Worm (Caenorhabditis elegans) whole organism, young adult: ENCODE data around the gene F58F12.1.

Experiments used
- B0035.1 ChIP-seq: sonication (generic microtip); optimal IDR thresholded peaks from 2 replicates; lab custom pipeline; 2016; ENCODE audit warnings: missing genetic modification characterization, mild to moderate bottlenecking, missing compliant biosample characterization, missing genotype, missing genetic modification reagents
- C17E4.6 ChIP-seq: fragments of 200-800 bp; sonication (Bioruptor generic); IDR thresholded peaks from 2 replicates; pipeline ENCODE4 v1.3.6; 2022; ENCODE audit warnings: missing genetic modification reagents, missing genetic modification characterization, missing compliant biosample characterization
- D2030.7 ChIP-seq: fragments of 200-800 bp; sonication (Bioruptor generic); IDR thresholded peaks from 2 replicates; pipeline ENCODE4 v1.3.6; 2022; ENCODE audit warnings: missing genetic modification reagents, missing genetic modification characterization, missing compliant biosample characterization
- F10E7.11 ChIP-seq: sonication (generic microtip); optimal IDR thresholded peaks from 2 replicates; lab custom pipeline; 2017; ENCODE audit warnings: mild to moderate bottlenecking, missing genetic modification characterization, moderate library complexity, missing compliant biosample characterization
- F22D6.2 ChIP-seq: sonication (generic microtip); optimal IDR thresholded peaks from 2 replicates; lab custom pipeline; 2016; ENCODE audit warnings: mild to moderate bottlenecking, missing genetic modification characterization, missing compliant biosample characterization
- F33H1.4 ChIP-seq: fragments of 200-800 bp; sonication (Bioruptor generic); IDR thresholded peaks from 2 replicates; pipeline ENCODE4 v1.3.6; 2022; ENCODE audit warnings: missing genetic modification reagents, missing genetic modification characterization, missing compliant biosample characterization
- F49E8.2 ChIP-seq: sonication (generic microtip); optimal IDR thresholded peaks from 3 replicates; lab custom pipeline; 2017; ENCODE audit warnings: missing genetic modification characterization, mild to moderate bottlenecking, missing compliant biosample characterization, antibody characterized with exemption, moderate library complexity; ENCODE audit not compliant: insufficient read depth
- F52B5.7 ChIP-seq: sonication (generic microtip); optimal IDR thresholded peaks from 2 replicates; lab custom pipeline; 2016; ENCODE audit warnings: mild to moderate bottlenecking, missing genetic modification characterization, missing compliant biosample characterization
- F57A8.1 ChIP-seq: fragments of 200-800 bp; sonication (Bioruptor generic); optimal IDR thresholded peaks from 2 replicates; lab custom pipeline; 2018; ENCODE audit warnings: mild to moderate bottlenecking, missing genetic modification characterization, moderate library complexity, missing compliant biosample characterization
- F57C9.4 ChIP-seq: sonication (generic microtip); optimal IDR thresholded peaks from 2 replicates; lab custom pipeline; 2017; ENCODE audit warnings: mild to moderate bottlenecking, missing genetic modification characterization, missing compliant biosample characterization
- K11D2.4 ChIP-seq: fragments of 200-800 bp; sonication (Bioruptor generic); IDR thresholded peaks from 2 replicates; pipeline ENCODE4 v1.3.6; 2022; ENCODE audit warnings: missing genetic modification reagents, missing genetic modification characterization, missing compliant biosample characterization
- K12H6.12 ChIP-seq: fragments of 200-800 bp; sonication (Bioruptor generic); optimal IDR thresholded peaks from 2 replicates; lab custom pipeline; 2018; ENCODE audit warnings: mild to moderate bottlenecking, missing genetic modification characterization, missing compliant biosample characterization
- Y53F4B.3 ChIP-seq: fragments of 200-800 bp; sonication (Bioruptor generic); IDR thresholded peaks from 2 replicates; pipeline ENCODE4 v1.3.6; 2022; ENCODE audit warnings: missing genetic modification reagents, missing genetic modification characterization, missing compliant biosample characterization
- Y53G8AR.9 ChIP-seq: fragments of 200-800 bp; sonication (Bioruptor generic); conservative IDR thresholded peaks from 2 replicates; pipeline ENCODE4 v1.3.6; 2022; ENCODE audit warnings: missing genetic modification reagents, missing genetic modification characterization, missing compliant biosample characterization
- athp-1 ChIP-seq: sonication (generic microtip); optimal IDR thresholded peaks from 2 replicates; lab custom pipeline; 2017; ENCODE audit warnings: mild to moderate bottlenecking, missing genetic modification characterization, missing compliant biosample characterization
- attf-3 ChIP-seq: fragments of 200-800 bp; sonication (Bioruptor generic); conservative IDR thresholded peaks from 2 replicates; pipeline ENCODE4 v1.3.6; 2022; ENCODE audit warnings: missing genetic modification reagents, missing genetic modification characterization, missing compliant biosample characterization
- bed-2 ChIP-seq: fragments of 200-800 bp; sonication (Bioruptor generic); IDR thresholded peaks from 2 replicates; pipeline ENCODE4 v1.3.6; 2022; ENCODE audit warnings: missing genetic modification reagents, missing genetic modification characterization, missing compliant biosample characterization
- cebp-2 ChIP-seq: fragments of 200-800 bp; sonication (Bioruptor generic); IDR thresholded peaks from 2 replicates; pipeline ENCODE4 v1.3.6; 2022; ENCODE audit warnings: missing genetic modification characterization, missing compliant biosample characterization
- ceh-100 ChIP-seq: fragments of 200-800 bp; sonication (Bioruptor generic); IDR thresholded peaks from 2 replicates; pipeline ENCODE4 v1.3.6; 2022; ENCODE audit warnings: missing genetic modification reagents, missing genetic modification characterization, missing compliant biosample characterization
- ceh-27 ChIP-seq: fragments of 200-800 bp; sonication (Bioruptor generic); optimal IDR thresholded peaks from 2 replicates; lab custom pipeline; 2018; ENCODE audit warnings: mild to moderate bottlenecking, missing genetic modification characterization, moderate library complexity, missing compliant biosample characterization
- dox-1 ChIP-seq: fragments of 200-800 bp; sonication (Bioruptor generic); IDR thresholded peaks from 2 replicates; pipeline ENCODE4 v1.3.6; 2022; ENCODE audit warnings: missing genetic modification reagents, missing genetic modification characterization, missing compliant biosample characterization
- egl-18 ChIP-seq: fragments of 200-800 bp; sonication (Bioruptor generic); IDR thresholded peaks from 2 replicates; pipeline ENCODE4 v1.3.6; 2022; ENCODE audit warnings: missing genetic modification reagents, missing genetic modification characterization, missing compliant biosample characterization
- egl-44 ChIP-seq: fragments of 200-800 bp; sonication (Bioruptor generic); IDR thresholded peaks from 2 replicates; pipeline ENCODE4 v1.3.6; 2022; ENCODE audit warnings: missing genetic modification reagents, missing genetic modification characterization, missing compliant biosample characterization
- him-1 ChIP-seq: sonication (generic microtip); optimal IDR thresholded peaks from 2 replicates; lab custom pipeline; 2016; ENCODE audit warnings: missing genotype, missing genetic modification reagents, missing genetic modification characterization, missing compliant biosample characterization
- hlh-26 ChIP-seq: fragments of 200-800 bp; sonication (Bioruptor generic); conservative IDR thresholded peaks from 2 replicates; pipeline ENCODE4 v1.3.6; 2022; ENCODE audit warnings: missing genetic modification reagents, missing genetic modification characterization, missing compliant biosample characterization
- hmg-1.2 ChIP-seq: fragments of 200-800 bp; sonication (Bioruptor generic); IDR thresholded peaks from 2 replicates; pipeline ENCODE4 v1.3.6; 2022; ENCODE audit warnings: missing genetic modification reagents, missing genetic modification characterization, missing compliant biosample characterization
- hsf-1 ChIP-seq: fragments of 200-800 bp; sonication (Bioruptor generic); IDR thresholded peaks from 2 replicates; pipeline ENCODE4 v1.3.6; 2022; ENCODE audit warnings: missing genetic modification reagents, missing genetic modification characterization, missing compliant biosample characterization
- lag-1 ChIP-seq: fragments of 200-800 bp; sonication (Bioruptor generic); IDR thresholded peaks from 2 replicates; pipeline ENCODE4 v1.3.6; 2022; ENCODE audit warnings: missing genetic modification reagents, missing genetic modification characterization, missing compliant biosample characterization
- let-607 ChIP-seq, 2 experiments: fragments of 200-800 bp in 1 of 2; sonication (Bioruptor generic) in 1 of 2; sonication (generic microtip) in 1 of 2; optimal IDR thresholded peaks; 2 replicates each; lab custom pipeline; 2016 to 2018; ENCODE audit warnings: mild to moderate bottlenecking in 2 of 2, missing compliant biosample characterization in 2 of 2, missing genetic modification characterization in 2 of 2, moderate library complexity in 2 of 2, missing genotype in 1 of 2
- lin-35 ChIP-seq, 3 experiments: fragments of 150-350 bp in 2 of 3; sonication (generic microtip) in 1 of 3; optimal IDR thresholded peaks; 2 replicates each; lab custom pipeline; 2014 to 2018; ENCODE audit warnings: missing biosample characterization in 3 of 3, missing genetic modification characterization in 3 of 3, missing genetic modification reagents in 3 of 3
- madf-3 ChIP-seq: fragments of 200-800 bp; sonication (Bioruptor generic); IDR thresholded peaks from 2 replicates; pipeline ENCODE4 v1.3.6; 2022; ENCODE audit warnings: missing genetic modification reagents, missing genetic modification characterization, missing compliant biosample characterization
- madf-8 ChIP-seq: fragments of 200-800 bp; sonication (Bioruptor generic); conservative IDR thresholded peaks from 2 replicates; pipeline ENCODE4 v1.3.6; 2022; ENCODE audit warnings: missing genetic modification reagents, missing genetic modification characterization, missing compliant biosample characterization
- nfyb-1 ChIP-seq: fragments of 200-800 bp; sonication (Bioruptor generic); IDR thresholded peaks from 2 replicates; pipeline ENCODE4 v1.3.6; 2022; ENCODE audit warnings: missing genetic modification reagents, missing genetic modification characterization, missing compliant biosample characterization
- nhr-120 ChIP-seq: fragments of 200-800 bp; sonication (Bioruptor generic); IDR thresholded peaks from 2 replicates; pipeline ENCODE4 v1.3.6; 2022; ENCODE audit warnings: missing genetic modification characterization, missing compliant biosample characterization
- nhr-90 ChIP-seq: sonication (generic microtip); optimal IDR thresholded peaks from 2 replicates; lab custom pipeline; 2016; ENCODE audit warnings: missing genotype, mild to moderate bottlenecking, missing genetic modification characterization, missing compliant biosample characterization
- pha-4 ChIP-seq: fragments of 150-350 bp; sonication (generic microtip); optimal IDR thresholded peaks from 2 replicates; lab custom pipeline; 2014; ENCODE audit warnings: missing biosample characterization, missing genetic modification reagents, missing genetic modification characterization
- rcor-1 ChIP-seq: fragments of 200-800 bp; sonication (Bioruptor generic); IDR thresholded peaks from 2 replicates; pipeline ENCODE4 v1.3.6; 2022; ENCODE audit warnings: missing genetic modification reagents, missing genetic modification characterization, missing compliant biosample characterization
- rpc-1 ChIP-seq, 2 experiments: fragments of 150-350 bp in 1 of 2; sonication (generic microtip) in 1 of 2; optimal IDR thresholded peaks; 2 replicates each; lab custom pipeline; 2014 to 2018; ENCODE audit warnings: missing biosample characterization in 1 of 2, missing genetic modification characterization in 1 of 2, missing genetic modification reagents in 1 of 2, missing genotype in 1 of 2
- snpc-3.4 ChIP-seq: sonication (generic microtip); optimal IDR thresholded peaks from 2 replicates; lab custom pipeline; 2017; ENCODE audit warnings: missing genetic modification characterization, mild to moderate bottlenecking, missing compliant biosample characterization, antibody characterized with exemption, moderate library complexity, missing genotype, missing genetic modification reagents
- somi-1 ChIP-seq: fragments of 200-800 bp; sonication (Bioruptor generic); optimal IDR thresholded peaks from 2 replicates; lab custom pipeline; 2018; ENCODE audit warnings: mild to moderate bottlenecking, missing genetic modification characterization, missing compliant biosample characterization
- sptf-2 ChIP-seq: fragments of 200-800 bp; sonication (Bioruptor generic); optimal IDR thresholded peaks from 2 replicates; lab custom pipeline; 2018; ENCODE audit warnings: mild to moderate bottlenecking, missing genetic modification characterization, missing compliant biosample characterization
- tbp1 ChIP-seq: fragments of 200-800 bp; sonication (Bioruptor generic); optimal IDR thresholded peaks from 2 replicates; lab custom pipeline; 2018; ENCODE audit warnings: mild to moderate bottlenecking, missing genetic modification characterization, missing compliant biosample characterization
- tlf-1 ChIP-seq: fragments of 200-800 bp; sonication (Bioruptor generic); optimal IDR thresholded peaks from 2 replicates; lab custom pipeline; 2018; ENCODE audit warnings: mild to moderate bottlenecking, missing genetic modification characterization, missing compliant biosample characterization
- unc-130 ChIP-seq: sonication (generic microtip); optimal IDR thresholded peaks from 2 replicates; lab custom pipeline; 2016; ENCODE audit warnings: missing genetic modification reagents, missing genetic modification characterization, missing compliant biosample characterization
- ztf-25 ChIP-seq: fragments of 200-800 bp; sonication (Bioruptor generic); IDR thresholded peaks from 2 replicates; pipeline ENCODE4 v1.3.6; 2022; ENCODE audit warnings: missing genetic modification reagents, missing genetic modification characterization, missing compliant biosample characterization

The F58F12.1 gene

ce11 chrII:6360822-6361221 lies 22.6 kb upstream of the F58F12.1 start, which contains the start of gene K10B2.4 (continued):
- peak in 1 of 2 experiments; percentile 5 for TF ChIP-seq let-607 (tag; optimal IDR thresholded peaks at IDR 0.05; lab: Kevin White, UChicago)
- peak; percentile 41; the same call in 1 of the 2 replicates for TF ChIP-seq D2030.7 (GFP tag; lab: Robert Waterston, UW)
- TF ChIP-seq madf-3 (GFP tag; lab: Robert Waterston, UW): peak; percentile 74; the same call in 1 of the 2 replicates
- TF ChIP-seq ceh-100: peak; percentile 34; the same call in 1 of the 2 replicates
- TF ChIP-seq F33H1.4 (GFP tag; lab: Robert Waterston, UW): no peak
- TF ChIP-seq lin-35 (GFP tag; optimal IDR thresholded peaks at IDR 0.05; lab: Kevin White, UChicago): peak in 1 of 3 experiments; percentile 47
- 0 out of 2 replicates have a peak, but pooled peaks have one; percentile 35 for TF ChIP-seq hsf-1 (GFP tag; lab: Robert Waterston, UW)
- TF ChIP-seq tlf-1 (GFP tag; lab: Kevin White, UChicago): peak; percentile 43
- TF ChIP-seq, all 124 proteins: peak for 36

- TF ChIP-seq ztf-25: no peak
- peak; percentile 34 for TF ChIP-seq him-1 (tag; lab: Kevin White, UChicago)
- TF ChIP-seq cebp-2 (GFP tag; lab: Robert Waterston, UW): no peak
- TF ChIP-seq F33H1.4 (GFP tag; lab: Robert Waterston, UW): peak; percentile 96
- peak; percentile 73 for TF ChIP-seq unc-130 (GFP tag; lab: Kevin White, UChicago)
- TF ChIP-seq rcor-1 (GFP tag; lab: Robert Waterston, UW): no peak
- TF ChIP-seq egl-18 (GFP tag; lab: Robert Waterston, UW): no peak
- peak; percentile 68 for TF ChIP-seq F49E8.2 (tag; lab: Kevin White, UChicago)
- no peak for TF ChIP-seq nhr-120 (GFP tag; lab: Robert Waterston, UW)
- no peak for TF ChIP-seq Y53G8AR.9 (GFP tag; lab: Robert Waterston, UW)
- TF ChIP-seq pha-4 (tag; lab: Kevin White, UChicago): no peak
- no peak for TF ChIP-seq bed-2
- no peak for TF ChIP-seq ceh-100
- no peak for TF ChIP-seq rpc-1 (optimal IDR thresholded peaks at IDR 0.05; lab: Kevin White, UChicago)
- TF ChIP-seq rpc-1 (tag; optimal IDR thresholded peaks at IDR 0.05; lab: Kevin White, UChicago): no peak
- TF ChIP-seq hlh-26: no peak
- TF ChIP-seq snpc-3.4 (tag; lab: Kevin White, UChicago): peak; percentile 52
- TF ChIP-seq tbp1 (GFP tag; lab: Kevin White, UChicago): peak; percentile 31
- TF ChIP-seq lag-1 (GFP tag; lab: Robert Waterston, UW): no peak
- no peak for TF ChIP-seq egl-44 (GFP tag; lab: Robert Waterston, UW)
- TF ChIP-seq F52B5.7: no peak
- TF ChIP-seq madf-8: peak; percentile 89
- TF ChIP-seq F10E7.11 (tag; lab: Kevin White, UChicago): no peak
- no peak for TF ChIP-seq athp-1 (tag; lab: Kevin White, UChicago)
- TF ChIP-seq F57C9.4: no peak
- TF ChIP-seq nhr-90: no peak
- TF ChIP-seq F57A8.1 (GFP tag; lab: Kevin White, UChicago): no peak
- no peak for TF ChIP-seq K11D2.4 (GFP tag; lab: Robert Waterston, UW)
- TF ChIP-seq B0035.1 (tag; lab: Kevin White, UChicago): no peak
- TF ChIP-seq ceh-27 (GFP tag; lab: Kevin White, UChicago): no peak
- no peak for TF ChIP-seq somi-1 (GFP tag; lab: Kevin White, UChicago)
- TF ChIP-seq sptf-2 (GFP tag; lab: Kevin White, UChicago): no peak
- TF ChIP-seq K12H6.12 (tag; lab: Kevin White, UChicago): no peak
- no peak; the same call in 1 of the 2 replicates for TF ChIP-seq hmg-1.2
- TF ChIP-seq nfyb-1 (GFP tag; lab: Robert Waterston, UW): no peak
- TF ChIP-seq C17E4.6 (GFP tag; lab: Robert Waterston, UW): no peak
- peak; percentile 63; the same call in 1 of the 2 replicates for TF ChIP-seq dox-1
- no peak for TF ChIP-seq F22D6.2 (tag; lab: Kevin White, UChicago)
- peak; percentile 16; the same call in 1 of the 2 replicates for TF ChIP-seq Y53F4B.3
- TF ChIP-seq attf-3: no peak
Measured at ce11 chrII:6365237-6365815, 18.1 kb upstream of the F58F12.1 start, which contains the start of the genes ani-2 and clec-88. TSS of gene ani-2 (minus strand) at chrII:6365367. TSS of gene clec-88 (plus strand) at chrII:6365722.
